Worm (Caenorhabditis elegans): ENCODE data around the gene F54D5.3.

F54D5.3 gene

ce11 chrII:11616333-11616942 is 44.8 kb downstream of the F54D5.3 start:
- TF ChIP-seq him-1 (tag; optimal IDR thresholded peaks at IDR 0.05) (no peak), W03F9.2 (tag; optimal IDR thresholded peaks at IDR 0.05) (no peak), dao-5 (tag; optimal IDR thresholded peaks at IDR 0.05) (no peak)

DNA sequence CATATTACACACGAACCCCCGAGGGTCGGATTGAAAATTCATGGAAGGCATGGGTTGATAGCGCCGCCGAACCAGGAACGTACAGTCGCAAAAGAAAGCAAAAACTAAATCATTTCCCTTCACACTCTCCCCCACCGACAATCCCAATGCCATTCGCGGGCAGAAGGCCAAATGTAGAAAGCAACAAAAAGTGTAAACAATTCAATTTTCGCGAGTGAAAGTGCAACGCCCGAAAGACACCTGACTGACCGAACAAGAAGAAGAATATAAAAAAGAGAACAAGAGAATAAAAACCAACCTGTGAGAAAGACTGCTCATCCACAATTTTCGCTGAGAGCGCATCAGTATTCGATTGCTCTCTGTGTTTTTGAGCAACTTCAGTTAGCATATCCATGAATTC is 46.1 kb downstream of the F54D5.3 start:
- TF ChIP-seq W03F9.2 (tag; optimal IDR thresholded peaks at IDR 0.05) (no peak), him-1 (tag; optimal IDR thresholded peaks at IDR 0.05) (no peak), dao-5 (tag; optimal IDR thresholded peaks at IDR 0.05) (no peak)

ce11 chrII:11619171-11619570 is 47.6 kb downstream of the F54D5.3 start:
- TF ChIP-seq W03F9.2 (tag; optimal IDR thresholded peaks at IDR 0.05) (no peak), him-1 (tag; optimal IDR thresholded peaks at IDR 0.05) (no peak), dao-5 (tag; optimal IDR thresholded peaks at IDR 0.05) (no peak)

DNA sequence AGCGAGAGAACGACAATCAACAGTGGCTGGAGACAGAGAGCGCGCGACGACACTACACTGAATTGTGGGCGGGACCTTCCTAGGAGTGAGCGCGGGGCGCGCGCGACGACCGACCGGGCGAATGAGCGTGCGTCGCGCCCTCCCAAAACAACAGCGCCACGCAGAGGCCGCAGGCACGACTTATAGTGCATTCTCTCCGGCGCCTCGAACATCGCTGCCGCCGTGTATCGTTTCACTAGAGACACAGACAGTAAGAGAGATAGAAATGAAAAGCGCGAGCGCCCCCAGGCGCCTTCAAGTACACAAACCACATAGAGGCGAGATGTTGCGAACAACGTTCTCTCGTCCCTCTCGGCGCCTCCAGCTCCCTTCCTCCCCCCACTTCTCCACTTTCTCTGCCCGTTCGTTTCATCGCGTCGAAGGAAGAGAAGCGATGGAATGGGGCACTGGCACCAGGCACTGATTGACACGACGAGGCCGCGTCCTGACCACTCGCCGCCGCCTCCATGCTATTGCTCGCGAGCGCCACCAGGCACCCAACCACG is 48.4 kb downstream of the F54D5.3 start:
- TF ChIP-seq dao-5 (tag; optimal IDR thresholded peaks at IDR 0.05) (peak; percentile 53), him-1 (tag; optimal IDR thresholded peaks at IDR 0.05) (peak; percentile 71), W03F9.2 (tag; optimal IDR thresholded peaks at IDR 0.05) (peak; percentile 42)

DNA sequence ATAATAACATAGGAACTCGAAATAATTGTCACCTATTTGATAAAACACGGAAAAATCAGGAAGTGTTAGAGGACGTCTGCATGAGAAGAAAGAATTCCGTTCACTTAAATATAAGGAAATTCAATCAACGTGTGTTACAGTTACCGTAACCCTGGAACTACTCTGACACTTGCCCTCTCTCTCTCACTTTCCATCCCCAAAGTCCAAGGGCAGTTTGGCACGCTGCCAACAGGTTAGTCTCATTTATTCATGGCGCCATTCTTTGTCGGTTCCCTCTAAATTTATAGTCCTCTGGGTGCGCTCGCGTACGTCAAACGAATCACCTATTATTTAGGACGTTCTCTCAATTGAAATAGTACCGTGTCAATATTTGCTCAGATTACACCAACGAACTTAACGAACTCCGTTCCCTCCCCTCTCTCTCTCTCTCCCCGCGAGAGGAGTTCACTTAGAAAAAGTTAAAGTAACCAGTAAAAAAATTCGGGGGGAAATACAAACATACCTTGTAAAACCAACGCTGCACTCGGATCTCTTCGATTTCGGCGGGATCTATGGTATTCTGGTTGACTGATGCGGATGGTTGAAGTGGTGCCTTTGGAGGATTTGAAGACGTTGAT is 49.1 kb downstream of the F54D5.3 start:
- TF ChIP-seq him-1 (tag; optimal IDR thresholded peaks at IDR 0.05) (no peak), dao-5 (tag; optimal IDR thresholded peaks at IDR 0.05) (no peak), W03F9.2 (tag; optimal IDR thresholded peaks at IDR 0.05) (no peak)

- TF ChIP-seq W03F9.2 (tag; optimal IDR thresholded peaks at IDR 0.05) (no peak), him-1 (tag; optimal IDR thresholded peaks at IDR 0.05) (peak; percentile 9)
Observed at ce11 chrII:11621576-11621975, 50.0 kb downstream of the F54D5.3 start.

DNA sequence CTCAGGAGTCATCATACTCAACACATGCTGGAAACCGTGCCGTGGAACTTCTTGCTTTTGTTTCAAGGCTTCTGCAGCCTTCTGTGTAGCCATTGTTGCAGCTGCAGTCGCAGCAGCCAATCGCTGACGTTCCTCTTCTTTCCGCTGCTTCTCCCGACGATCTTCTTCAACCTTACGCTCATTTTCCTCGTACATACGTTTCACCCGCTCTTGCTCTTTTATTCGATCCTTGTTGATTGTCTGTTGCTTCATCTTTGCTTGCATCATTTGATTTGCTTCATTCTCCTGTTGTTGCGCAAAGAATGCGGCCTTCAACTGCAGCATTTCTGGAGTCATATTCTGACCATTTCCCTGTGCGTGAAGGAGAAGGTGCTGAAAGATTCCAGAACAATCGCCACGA is 51.0 kb downstream of the F54D5.3 start:
- TF ChIP-seq W03F9.2 (tag; optimal IDR thresholded peaks at IDR 0.05) (no peak), dao-5 (tag; optimal IDR thresholded peaks at IDR 0.05) (no peak), him-1 (tag; optimal IDR thresholded peaks at IDR 0.05) (no peak)

Data from whole organism, L4/young adult.